Fruit fly (Drosophila melanogaster): ENCODE measurements around the gene Stip1.

Stip1 gene

DNA sequence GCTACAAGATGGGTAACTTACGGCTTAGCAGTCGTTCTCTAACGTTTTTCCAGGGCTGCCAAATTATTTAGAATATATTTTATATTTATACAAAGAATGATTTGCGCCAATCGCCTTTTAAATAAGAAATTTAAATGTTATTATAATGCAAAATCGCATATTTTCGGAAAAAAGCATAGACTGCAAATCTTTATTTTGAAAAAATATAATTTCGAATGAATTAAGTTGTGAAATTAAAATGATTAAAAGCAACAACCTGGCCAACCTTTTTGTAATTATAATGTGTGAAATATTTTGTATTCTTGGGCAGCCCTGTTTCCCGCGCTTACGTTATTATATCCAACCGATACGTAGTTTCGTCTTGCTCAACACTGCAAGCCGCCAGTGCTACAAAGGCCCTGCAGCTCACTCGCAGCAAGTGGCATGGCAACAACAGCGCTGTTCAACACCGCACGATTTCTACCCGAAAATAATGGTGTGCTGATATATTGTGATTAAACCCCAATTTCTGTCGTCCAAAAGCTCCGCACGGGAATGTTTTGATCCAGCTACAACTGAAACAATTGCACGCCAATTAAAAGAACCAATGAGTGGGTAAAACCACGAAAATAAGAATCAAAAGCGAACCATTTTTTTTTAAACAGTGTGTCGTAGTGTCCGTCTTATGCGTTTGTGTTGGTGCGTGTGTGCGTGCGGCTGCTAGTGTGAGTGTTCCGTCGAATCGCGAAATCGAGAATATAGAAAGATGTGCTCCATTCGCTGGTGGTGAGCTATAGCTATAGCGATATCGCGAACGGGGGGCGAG lies 2.8 kb downstream of the Stip1 start, which contains the start of gene Pi3K21B (continued):
- TF ChIP-seq acj6 (GFP tag; optimal IDR thresholded peaks at IDR 0.05) (peak; percentile 92), net (GFP tag; optimal IDR thresholded peaks at IDR 0.05) (peak; percentile 85), CG34406 (GFP tag; optimal IDR thresholded peaks at IDR 0.05) (peak; percentile 91), CG16779 (tag; optimal IDR thresholded peaks at IDR 0.05) (peak; percentile 38), CG3919 (GFP tag; optimal IDR thresholded peaks at IDR 0.05) (peak; percentile 93), CG8319 (GFP tag; optimal IDR thresholded peaks at IDR 0.05) (peak; percentile 83), CG10631 (GFP tag; optimal IDR thresholded peaks at IDR 0.05) (peak; percentile 93), CG1621 (tag; optimal IDR thresholded peaks at IDR 0.05) (peak; percentile 67), Blimp-1 (GFP tag; optimal IDR thresholded peaks at IDR 0.05) (peak; percentile 57), dac (GFP tag; optimal IDR thresholded peaks at IDR 0.05) (peak; percentile 79), CG9139 (GFP tag; optimal IDR thresholded peaks at IDR 0.05) (peak; percentile 61), achi (GFP tag; optimal IDR thresholded peaks at IDR 0.05) (peak; percentile 89), OdsH (GFP tag; optimal IDR thresholded peaks at IDR 0.05) (peak; percentile 94)

DNA sequence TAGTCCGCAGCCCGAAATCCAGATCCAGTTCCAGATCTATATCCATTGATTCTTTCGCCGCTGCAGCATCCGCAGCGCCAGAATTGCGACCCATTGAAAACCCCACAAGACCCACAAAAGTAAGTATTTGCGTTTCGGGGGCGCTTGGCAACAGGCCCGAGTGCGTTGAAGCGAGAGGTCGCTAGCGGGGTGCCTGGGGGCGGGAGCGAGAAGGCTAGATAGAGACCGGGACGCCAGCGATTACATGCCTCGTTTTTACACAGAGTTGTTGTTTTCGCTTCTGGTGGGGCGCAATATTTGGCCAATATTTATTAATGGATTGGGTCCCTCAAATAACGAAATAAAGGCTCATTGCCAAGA lies 3.3 kb downstream of the Stip1 start:
- TF ChIP-seq Eip78C (GFP tag), result peak; percentile 39
- TF ChIP-seq CG4318 (GFP tag; optimal IDR thresholded peaks at IDR 0.05), result no peak
- TF ChIP-seq dsx (GFP tag; optimal IDR thresholded peaks at IDR 0.05; ENCODE audit: poor library complexity, severe bottlenecking), result no peak
- TF ChIP-seq Ets21C (GFP tag; optimal IDR thresholded peaks at IDR 0.05), result no peak
- TF ChIP-seq svp (GFP tag), result peak; percentile 85
- TF ChIP-seq fkh (GFP tag; optimal IDR thresholded peaks at IDR 0.05), result peak; percentile 89

DNA sequence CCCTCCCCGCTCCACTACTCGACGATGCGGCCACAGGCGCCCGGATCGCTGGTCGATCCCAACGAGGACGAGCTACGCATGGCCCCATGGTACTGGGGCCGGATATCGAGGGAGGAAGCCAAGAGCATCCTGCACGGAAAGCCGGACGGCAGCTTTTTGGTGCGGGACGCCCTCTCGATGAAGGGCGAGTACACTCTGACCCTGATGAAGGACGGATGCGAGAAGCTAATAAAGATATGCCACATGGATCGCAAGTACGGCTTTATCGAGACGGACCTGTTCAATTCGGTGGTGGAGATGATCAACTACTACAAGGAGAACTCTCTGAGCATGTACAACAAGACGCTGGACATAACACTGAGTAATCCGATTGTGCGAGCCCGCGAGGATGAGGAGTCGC lies 4.1 kb downstream of the Stip1 start:
- TF ChIP-seq CG11762 (GFP tag; optimal IDR thresholded peaks at IDR 0.05; ENCODE audit: insufficient read depth) (no peak), Eip93F (GFP tag; optimal IDR thresholded peaks at IDR 0.05) (no peak), svp (GFP tag) (peak; percentile 2)

DNA sequence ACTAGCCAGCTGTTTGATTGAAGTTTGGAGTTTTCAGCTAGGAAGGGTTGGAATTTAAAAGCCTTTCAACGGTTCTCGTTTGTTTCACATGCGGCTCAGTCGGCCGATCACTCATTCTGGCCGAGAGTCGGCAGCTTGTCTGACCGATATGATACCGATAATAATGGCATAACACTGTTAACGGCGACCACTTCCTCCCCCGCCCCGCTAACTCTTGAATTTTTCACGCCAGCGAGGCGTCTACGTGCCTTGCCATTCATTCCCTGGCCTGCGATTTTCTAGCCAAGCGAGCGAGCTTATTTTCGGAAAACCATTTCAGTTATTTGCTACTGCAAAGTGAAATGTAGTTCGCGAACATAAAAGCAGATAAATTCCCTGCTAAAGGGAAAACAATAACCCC lies 5.1 kb downstream of the Stip1 start:
- TF ChIP-seq CG9139 (GFP tag; optimal IDR thresholded peaks at IDR 0.05) (no peak), vri (GFP tag; optimal IDR thresholded peaks at IDR 0.05) (peak; percentile 90)

DNA sequence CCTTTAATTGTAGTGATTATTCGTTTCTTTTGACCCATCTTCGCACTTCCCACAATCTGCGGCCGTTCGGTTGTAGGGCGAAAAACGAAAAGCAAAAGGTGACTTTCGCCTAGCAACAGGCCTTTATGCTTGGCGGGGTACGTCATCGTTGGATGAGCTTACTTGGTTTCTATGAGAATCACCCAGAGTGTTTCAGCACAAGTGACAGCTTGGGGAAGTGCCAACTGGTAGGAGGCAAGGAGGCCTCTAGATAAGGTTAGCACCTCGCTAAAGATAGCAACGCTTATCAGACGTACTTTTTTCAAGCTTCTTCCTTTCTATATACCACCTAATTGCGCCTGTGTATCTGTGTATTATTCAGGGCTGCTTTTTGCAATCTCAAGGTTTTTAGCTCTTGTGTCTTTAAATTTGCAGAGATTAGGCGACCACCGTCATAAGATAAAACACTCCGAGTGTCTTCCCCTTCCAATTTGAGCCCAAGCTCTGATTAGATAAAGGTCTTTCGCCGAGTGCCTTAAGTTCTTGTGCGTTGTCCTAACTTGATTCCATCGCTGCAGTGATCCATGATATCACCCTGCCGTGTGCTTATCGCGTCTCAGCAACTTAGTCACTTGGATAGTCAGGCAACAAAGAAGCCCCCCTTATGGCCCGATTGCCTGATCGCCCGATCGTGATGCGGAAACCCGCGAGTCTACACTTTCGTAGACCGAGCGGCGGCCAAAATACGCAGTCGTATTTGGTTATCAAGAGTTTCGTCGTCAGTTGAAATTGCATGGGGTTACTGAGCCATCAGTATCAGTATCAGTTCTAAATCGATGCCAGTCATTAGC lies 6.2 kb downstream of the Stip1 start:
- TF ChIP-seq Gug (GFP tag; IDR thresholded peaks at IDR 0.05) (no peak), Eip93F (GFP tag; optimal IDR thresholded peaks at IDR 0.05) (peak; percentile 80), esn (GFP tag; optimal IDR thresholded peaks at IDR 0.05) (no peak), acj6 (GFP tag; optimal IDR thresholded peaks at IDR 0.05) (no peak), CG32006 (GFP tag; optimal IDR thresholded peaks at IDR 0.05) (no peak), Sox14 (GFP tag; optimal IDR thresholded peaks at IDR 0.05) (peak; percentile 60), Hr38 (GFP tag; optimal IDR thresholded peaks at IDR 0.05) (no peak), CG1621 (tag; optimal IDR thresholded peaks at IDR 0.05) (no peak), svp (GFP tag) (peak; percentile 92), net (GFP tag; optimal IDR thresholded peaks at IDR 0.05) (no peak), vri (GFP tag; optimal IDR thresholded peaks at IDR 0.05) (peak; percentile 91)

DNA sequence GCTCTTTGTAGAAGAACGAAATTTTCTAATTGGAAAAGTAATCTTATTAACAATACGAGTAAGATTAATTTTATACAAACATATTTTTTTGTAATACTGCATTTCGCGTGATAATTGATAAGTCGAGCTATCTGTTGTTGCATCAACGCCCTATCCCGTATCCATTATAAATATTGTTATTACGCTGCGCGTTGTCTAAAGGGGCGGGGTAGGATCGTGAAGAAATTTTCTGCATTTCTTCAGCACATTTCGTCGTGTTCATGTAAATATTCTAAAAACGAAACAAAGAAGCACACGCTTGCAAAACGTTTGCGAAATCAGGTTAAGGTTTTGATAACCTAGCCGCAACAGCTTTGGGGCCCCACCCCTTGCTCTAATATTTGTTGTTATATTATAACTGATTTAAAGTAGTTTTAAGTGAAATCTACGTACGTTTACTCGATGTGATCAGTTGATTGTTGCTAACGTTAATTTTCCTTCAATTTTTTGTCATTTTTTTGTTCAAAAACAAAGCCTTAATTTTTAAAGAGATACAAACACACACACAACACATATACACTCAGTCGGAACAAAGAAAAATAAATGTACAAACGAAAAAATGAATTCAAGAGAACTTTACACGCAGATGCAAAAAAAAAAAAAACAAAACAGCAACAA lies 8.5 kb downstream of the Stip1 start:
- peak; percentile 51 for TF ChIP-seq vri (GFP tag; optimal IDR thresholded peaks at IDR 0.05)
- TF ChIP-seq Sox14 (GFP tag; optimal IDR thresholded peaks at IDR 0.05), result no peak
- TF ChIP-seq Eip93F (GFP tag; optimal IDR thresholded peaks at IDR 0.05), result peak; percentile 48
- peak; percentile 25 for TF ChIP-seq Eip78C (GFP tag)
- no peak for TF ChIP-seq CG1621 (tag; optimal IDR thresholded peaks at IDR 0.05)
- peak; percentile 55 for TF ChIP-seq svp (GFP tag)
- no peak for TF ChIP-seq CG34406 (GFP tag; optimal IDR thresholded peaks at IDR 0.05)
